Worm (Caenorhabditis elegans): ENCODE measurements around the gene fbxc-31.

ce11 chrII:915780-916179 lies 4.0 kb downstream of the fbxc-31 start, which contains the start of gene fbxc-29:
- TF ChIP-seq lim-6 (tag; optimal IDR thresholded peaks at IDR 0.05) (no peak), pqm-1 (tag; optimal IDR thresholded peaks at IDR 0.05) (no peak), ceh-6 (GFP tag; optimal IDR thresholded peaks at IDR 0.05) (no peak), fkh-10 (GFP tag; optimal IDR thresholded peaks at IDR 0.05) (no peak), C08G9.2 (tag; optimal IDR thresholded peaks at IDR 0.05) (no peak), K09A11.1 (tag; optimal IDR thresholded peaks at IDR 0.05; ENCODE audit: insufficient read depth) (no peak)

Measured in whole organism, late embryonic.